Worm (Caenorhabditis elegans) whole organism, midembryonic: ENCODE results near the gene F47G3.1.

ENCODE experiments used
- cog-1 ChIP-seq: sonication (generic microtip); optimal IDR thresholded peaks from 2 replicates; lab custom pipeline; 2016; ENCODE audit warnings: missing genetic modification characterization, missing compliant biosample characterization
- flt-1 ChIP-seq: fragments of 200-800 bp; sonication (Bioruptor generic); IDR thresholded peaks from 2 replicates; pipeline ENCODE4 v1.3.6; 2022; ENCODE audit warnings: missing genetic modification characterization, missing compliant biosample characterization
- klf-2 ChIP-seq: fragments of 200-800 bp; sonication (Bioruptor generic); conservative IDR thresholded peaks from 2 replicates; pipeline ENCODE4 v1.3.6; 2022; ENCODE audit warnings: missing genetic modification reagents, missing genetic modification characterization, missing compliant biosample characterization
- ref-1 ChIP-seq: fragments of 200-800 bp; sonication (Bioruptor generic); conservative IDR thresholded peaks from 2 replicates; pipeline ENCODE4 v1.3.6; 2022; ENCODE audit warnings: missing genetic modification reagents, missing genetic modification characterization, missing compliant biosample characterization
- tab-1 ChIP-seq: fragments of 200-800 bp; sonication (Bioruptor generic); IDR thresholded peaks from 2 replicates; pipeline ENCODE4 v1.3.6; 2022; ENCODE audit warnings: missing genetic modification characterization, missing compliant biosample characterization
- ztf-23 ChIP-seq: fragments of 200-800 bp; sonication (Bioruptor generic); IDR thresholded peaks from 2 replicates; pipeline ENCODE4 v1.3.6; 2022; ENCODE audit warnings: missing genetic modification reagents, missing genetic modification characterization, missing compliant biosample characterization

DNA sequence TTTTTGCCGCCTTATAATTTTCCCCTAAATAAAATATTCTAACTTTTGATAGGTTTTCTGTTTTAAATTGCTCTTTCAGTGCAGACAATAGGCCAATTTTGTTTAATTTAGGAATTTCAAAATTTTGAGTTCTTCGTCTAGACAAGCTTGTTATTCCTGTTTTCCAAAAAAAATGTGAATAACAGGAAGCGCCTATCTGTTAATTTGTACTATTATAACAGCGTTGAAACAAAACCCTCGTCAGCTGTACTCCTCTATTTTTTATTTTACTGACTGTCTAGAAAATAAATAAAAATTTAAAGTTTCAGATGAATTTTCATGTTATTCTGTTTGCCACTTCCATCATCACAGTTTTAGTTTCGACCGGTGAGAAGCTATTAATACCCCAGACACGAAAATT lies 4.3 kb upstream of the F47G3.1 start, which contains the start of gene F47G3.4:
- TF ChIP-seq tab-1 (GFP tag; lab: Robert Waterston, UW) (no peak), flt-1 (GFP tag; lab: Robert Waterston, UW) (no peak), klf-2 (GFP tag; lab: Robert Waterston, UW) (no peak), ref-1 (GFP tag; lab: Robert Waterston, UW) (no peak), ztf-23 (GFP tag; lab: Robert Waterston, UW) (no peak), cog-1 (tag; lab: Kevin White, UChicago) (no peak)
